Fruit fly (Drosophila melanogaster): ENCODE measurements around the gene CG14223.

Gene CG14223

DNA sequence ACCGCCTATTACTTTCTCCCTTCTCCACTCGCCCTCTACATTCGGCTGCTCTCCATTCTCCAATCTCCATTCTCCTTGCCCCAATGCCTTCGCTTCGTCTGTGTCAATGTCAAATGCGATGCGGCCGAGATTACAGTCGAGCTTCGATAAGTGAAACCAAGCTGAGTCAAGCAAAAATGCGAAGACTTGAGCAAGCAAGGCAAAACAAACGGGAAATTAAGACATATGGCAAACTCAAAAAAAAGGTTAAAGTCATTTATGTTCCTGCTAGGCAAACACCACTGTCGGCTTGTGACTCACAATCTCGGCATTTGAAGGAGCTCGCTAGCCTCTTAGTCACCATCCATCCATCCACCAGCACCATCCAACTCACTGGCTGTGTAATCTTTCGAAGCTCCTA is 4.6 kb upstream of the CG14223 start (continued):
- peak; percentile 93 for TF ChIP-seq dmrt99B (tag; optimal IDR thresholded peaks at IDR 0.05)
- TF ChIP-seq CG16815 (GFP tag; optimal IDR thresholded peaks at IDR 0.05) = peak; percentile 98
- no peak for TF ChIP-seq CG14860 (GFP tag; IDR thresholded peaks at IDR 0.05; ENCODE audit: partially characterized antibody)
- peak; percentile 98 for TF ChIP-seq Chrac-16 (GFP tag; optimal IDR thresholded peaks at IDR 0.05)
- no peak for TF ChIP-seq bbx (GFP tag; IDR thresholded peaks at IDR 0.05; ENCODE audit: partially characterized antibody)
- TF ChIP-seq sr (GFP tag; IDR thresholded peaks at IDR 0.05) = peak; percentile 78
- TF ChIP-seq HLH54F (GFP tag; optimal IDR thresholded peaks at IDR 0.05) = peak; percentile 96
- TF ChIP-seq Tbp (GFP tag; optimal IDR thresholded peaks at IDR 0.05) = no peak
- TF ChIP-seq ara (GFP tag; IDR thresholded peaks at IDR 0.05) = peak; percentile 95
- TF ChIP-seq CG17385 (GFP tag; optimal IDR thresholded peaks at IDR 0.05) = peak; percentile 94
- TF ChIP-seq yki (optimal IDR thresholded peaks at IDR 0.05) = no peak
- peak; percentile 85 for TF ChIP-seq Fer2 (tag; optimal IDR thresholded peaks at IDR 0.05)
- no peak for TF ChIP-seq Hmx (GFP tag; optimal IDR thresholded peaks at IDR 0.05)
- peak; percentile 94 for TF ChIP-seq CG10462 (GFP tag; optimal IDR thresholded peaks at IDR 0.05)
- TF ChIP-seq Jarid2 (GFP tag; optimal IDR thresholded peaks at IDR 0.05) = peak; percentile 54
- peak; percentile 91 for TF ChIP-seq CG4617 (GFP tag; optimal IDR thresholded peaks at IDR 0.05; ENCODE audit: borderline replicate concordance)
- peak; percentile 89 for TF ChIP-seq B-H1 (GFP tag; IDR thresholded peaks at IDR 0.05)
- peak; percentile 90 for TF ChIP-seq YL-1 (GFP tag; optimal IDR thresholded peaks at IDR 0.05)
- peak; percentile 97 for TF ChIP-seq unpg (GFP tag; optimal IDR thresholded peaks at IDR 0.05)
- peak; percentile 92 for TF ChIP-seq lmd (GFP tag; IDR thresholded peaks at IDR 0.05)
- peak; percentile 90 for TF ChIP-seq caup (GFP tag; optimal IDR thresholded peaks at IDR 0.05; ENCODE audit: severe bottlenecking)
- TF ChIP-seq CG4707 (GFP tag; optimal IDR thresholded peaks at IDR 0.05) = peak; percentile 93
- peak; percentile 84 for TF ChIP-seq gsb (GFP tag; IDR thresholded peaks at IDR 0.05)
- peak; percentile 95 for TF ChIP-seq CG13123 (GFP tag; optimal IDR thresholded peaks at IDR 0.05)
- TF ChIP-seq Kr (GFP tag; optimal IDR thresholded peaks at IDR 0.05) = peak; percentile 79
- TF ChIP-seq CG9727 (GFP tag; optimal IDR thresholded peaks at IDR 0.05) = peak; percentile 95
- TF ChIP-seq ftz-f1 (GFP tag; optimal IDR thresholded peaks at IDR 0.05) = peak; percentile 84
- TF ChIP-seq zfh1 (GFP tag; IDR thresholded peaks at IDR 0.05) = peak; percentile 96
- peak; percentile 98 for TF ChIP-seq corto (GFP tag; optimal IDR thresholded peaks at IDR 0.05)
- peak; percentile 96 for TF ChIP-seq CG12391 (tag; optimal IDR thresholded peaks at IDR 0.05)
- TF ChIP-seq tgo (GFP tag; IDR thresholded peaks at IDR 0.05) = peak; percentile 92
- peak; percentile 96 for TF ChIP-seq CG11723 (GFP tag; optimal IDR thresholded peaks at IDR 0.05)
- peak; percentile 95 for TF ChIP-seq sob (GFP tag; IDR thresholded peaks at IDR 0.05)
- TF ChIP-seq Scr (GFP tag; IDR thresholded peaks at IDR 0.05; ENCODE audit: partially characterized antibody) = no peak
- peak; percentile 93 for TF ChIP-seq NFAT (GFP tag; IDR thresholded peaks at IDR 0.05)
- TF ChIP-seq fu2 (GFP tag; optimal IDR thresholded peaks at IDR 0.05) = peak; percentile 96
- TF ChIP-seq CG33557 (GFP tag; optimal IDR thresholded peaks at IDR 0.05) = peak; percentile 98
- peak; percentile 82 for TF ChIP-seq cato (GFP tag; optimal IDR thresholded peaks at IDR 0.05; ENCODE audit: borderline replicate concordance)
- peak; percentile 98 for TF ChIP-seq az2 (GFP tag; optimal IDR thresholded peaks at IDR 0.05)
- TF ChIP-seq ase (GFP tag; IDR thresholded peaks at IDR 0.05) = peak; percentile 86
- TF ChIP-seq disco-r (GFP tag; optimal IDR thresholded peaks at IDR 0.05) = peak; percentile 96
- peak; percentile 97 for TF ChIP-seq CG13624 (GFP tag; optimal IDR thresholded peaks at IDR 0.05)
- TF ChIP-seq Dip2 (GFP tag; IDR thresholded peaks at IDR 0.05) = peak; percentile 45; the same call in 1 of the 2 replicates
- TF ChIP-seq cad (GFP tag; optimal IDR thresholded peaks at IDR 0.05) = no peak
- TF ChIP-seq tup (GFP tag; optimal IDR thresholded peaks at IDR 0.05) = peak; percentile 97
- peak; percentile 87 for TF ChIP-seq nerfin-1 (tag; optimal IDR thresholded peaks at IDR 0.05)
- peak; percentile 96 for TF ChIP-seq Oli (tag; optimal IDR thresholded peaks at IDR 0.05)
- peak; percentile 12 to 67 for TF ChIP-seq insv (GFP tag; optimal IDR thresholded peaks at IDR 0.05)
- TF ChIP-seq gt (GFP tag; IDR thresholded peaks at IDR 0.05) = peak; percentile 86
- TF ChIP-seq Optix (GFP tag; IDR thresholded peaks at IDR 0.05) = peak; percentile 97
- peak; percentile 89 for TF ChIP-seq btn (GFP tag; optimal IDR thresholded peaks at IDR 0.05)

All from whole organism, embryonic.